Worm (Caenorhabditis elegans) whole organism, L3 larva: Measurements from ENCODE around the gene F29B9.5.

Experiments
- ama-1 ChIP-seq: fragments of 150-350 bp; optimal IDR thresholded peaks from 2 replicates; lab custom pipeline; 2018
- ceh-82 ChIP-seq: fragments of 150-350 bp; optimal IDR thresholded peaks from 2 replicates; lab custom pipeline; 2014; ENCODE audit warnings: missing biosample characterization, missing genetic modification characterization
- egl-27 ChIP-seq: sonication (generic microtip); optimal IDR thresholded peaks from 4 replicates; lab custom pipeline; 2017; ENCODE audit warnings: missing biosample characterization, missing genetic modification reagents, missing genetic modification characterization
- nhr-12 ChIP-seq: fragments of 150-350 bp; optimal IDR thresholded peaks from 2 replicates; lab custom pipeline; 2014; ENCODE audit warnings: missing biosample characterization, missing genetic modification characterization
- nhr-25 ChIP-seq: sonication (generic microtip); optimal IDR thresholded peaks from 2 replicates; lab custom pipeline; 2017; ENCODE audit warnings: missing biosample characterization, missing genetic modification characterization
- nhr-28 ChIP-seq: fragments of 150-350 bp; optimal IDR thresholded peaks from 2 replicates; lab custom pipeline; 2014; ENCODE audit warnings: missing biosample characterization, missing genetic modification characterization
- nhr-76 ChIP-seq: fragments of 150-350 bp; sonication (generic microtip); optimal IDR thresholded peaks from 5 replicates; lab custom pipeline; 2014; ENCODE audit warnings: missing biosample characterization, missing genetic modification characterization
- pha-4 ChIP-seq: fragments of 150-350 bp; optimal IDR thresholded peaks from 2 replicates; lab custom pipeline; 2014; ENCODE audit warnings: missing biosample characterization, missing genetic modification reagents, missing genetic modification characterization
- pqm-1 ChIP-seq: fragments of 150-350 bp; optimal IDR thresholded peaks from 2 replicates; lab custom pipeline; 2017; ENCODE audit warnings: missing biosample characterization, missing genetic modification characterization, inconsistent platforms
- skn-1 ChIP-seq: fragments of 150-350 bp; optimal IDR thresholded peaks from 2 replicates; lab custom pipeline; 2014; ENCODE audit warnings: missing biosample characterization, missing genetic modification characterization
- unc-62 ChIP-seq: fragments of 150-350 bp; sonication (generic microtip); optimal IDR thresholded peaks from 4 replicates; lab custom pipeline; 2014; ENCODE audit warnings: missing biosample characterization, missing genetic modification reagents, missing genetic modification characterization
- ztf-4 ChIP-seq: fragments of 150-350 bp; optimal IDR thresholded peaks from 2 replicates; lab custom pipeline; 2014; ENCODE audit warnings: missing biosample characterization, missing genetic modification characterization

ce11 chrIV:4678718-4679117 lies 26.5 kb downstream of the F29B9.5 start, which contains the start of gene kin-36:
- TF ChIP-seq ama-1 (lab: Kevin White, UChicago), result no peak
- no peak for TF ChIP-seq nhr-76 (tag; lab: Kevin White, UChicago)
- TF ChIP-seq egl-27 (tag; lab: Kevin White, UChicago), result no peak
- no peak for TF ChIP-seq nhr-25 (tag; lab: Kevin White, UChicago)
- no peak for TF ChIP-seq ceh-82 (tag; lab: Kevin White, UChicago)
- no peak for TF ChIP-seq pqm-1 (tag; lab: Kevin White, UChicago)
- no peak for TF ChIP-seq unc-62 (GFP tag; lab: Kevin White, UChicago)
- no peak for TF ChIP-seq pha-4 (tag; lab: Kevin White, UChicago)
- no peak for TF ChIP-seq ztf-4 (tag; lab: Kevin White, UChicago)
- TF ChIP-seq nhr-12 (tag; lab: Kevin White, UChicago), result no peak
- TF ChIP-seq nhr-28 (tag; lab: Kevin White, UChicago), result no peak
- TF ChIP-seq skn-1 (tag; lab: Kevin White, UChicago), result no peak
